Worm (Caenorhabditis elegans): ENCODE results near the gene prp-8.

- TF ChIP-seq fos-1 (tag; optimal IDR thresholded peaks at IDR 0.05) (no peak), nhr-10 (tag; optimal IDR thresholded peaks at IDR 0.05) (no peak), nhr-11 (tag; optimal IDR thresholded peaks at IDR 0.05) (no peak), Y55F3AM.14 (GFP tag; optimal IDR thresholded peaks at IDR 0.05) (no peak), nhr-12 (tag; optimal IDR thresholded peaks at IDR 0.05) (no peak), ztf-4 (tag; optimal IDR thresholded peaks at IDR 0.05) (no peak), blmp-1 (tag; optimal IDR thresholded peaks at IDR 0.05; ENCODE audit: insufficient read depth) (no peak), skn-1 (tag; optimal IDR thresholded peaks at IDR 0.05) (no peak), lin-13 (GFP tag; optimal IDR thresholded peaks at IDR 0.05) (no peak), elt-3 (tag; optimal IDR thresholded peaks at IDR 0.05) (no peak)
Measured at ce11 chrIII:8137777-8138176, 26.4 kb upstream of the prp-8 start, which contains the start of gene hsp-12.2.
